Fruit fly (Drosophila melanogaster) S2 (cell line): ENCODE measurements around the gene CG17782.

Experiments
- CG8478 ChIP-seq: fragments of >200 bp; optimal IDR thresholded peaks from 2 replicates; lab custom pipeline; 2018
- CTCF ChIP-seq, 2 experiments: fragments of >200 bp; optimal IDR thresholded peaks; 2 replicates each; lab custom pipeline; 2018

DNA sequence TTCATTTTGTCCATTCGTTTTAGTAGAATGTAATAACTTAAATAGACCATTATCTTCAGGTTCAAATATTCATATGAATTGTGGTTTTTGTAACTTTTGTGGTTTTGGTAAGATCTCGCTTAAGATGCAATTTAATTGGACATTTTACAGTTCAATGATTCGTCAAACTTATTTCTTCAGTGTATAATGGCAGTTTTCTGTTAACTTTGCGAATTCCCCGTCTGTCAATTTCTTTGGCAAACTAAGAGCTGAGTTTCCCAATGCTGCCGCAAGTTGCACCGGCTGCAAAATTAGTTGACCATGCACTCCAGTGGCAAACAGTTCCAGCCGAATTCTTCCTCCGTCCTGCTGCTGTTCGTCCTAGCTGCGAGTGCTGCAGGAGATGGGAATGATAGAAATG is 4.0 kb upstream of the CG17782 start, which contains the start of gene CG33342:
- TF ChIP-seq CTCF (optimal IDR thresholded peaks at IDR 0.05; lab: Kevin White, UChicago) (no peak), CG8478 (lab: Kevin White, UChicago) (no peak)
